Worm (Caenorhabditis elegans): Measurements from ENCODE around the gene C04E7.5.

The C04E7.5 gene

DNA sequence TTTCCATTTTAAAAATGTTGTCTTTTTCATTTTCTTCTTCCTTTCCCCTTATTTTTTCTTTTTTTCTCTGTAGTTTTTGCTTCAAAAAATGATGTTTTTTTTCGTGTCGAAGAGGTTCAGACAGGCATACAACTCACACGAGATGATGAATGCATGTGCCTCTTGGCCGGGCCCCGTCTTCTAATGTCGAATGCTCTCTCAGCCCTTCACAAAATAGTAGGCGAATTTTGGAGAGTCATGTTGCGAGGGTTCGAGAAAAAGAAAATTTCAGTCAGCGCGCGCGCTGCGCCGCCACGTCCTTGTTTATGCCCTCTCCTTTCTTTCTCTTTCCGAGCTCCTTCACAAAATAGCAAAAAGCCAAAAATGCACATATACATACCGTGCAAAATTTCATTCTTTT is 36.6 kb upstream of the C04E7.5 start:
- TF ChIP-seq lsy-2 (tag; optimal IDR thresholded peaks at IDR 0.05) (no peak), flh-1 (GFP tag; optimal IDR thresholded peaks at IDR 0.05) (no peak), unc-120 (tag; optimal IDR thresholded peaks at IDR 0.05; ENCODE audit: poor library complexity, severe bottlenecking) (peak; percentile 36), nhr-28 (tag; optimal IDR thresholded peaks at IDR 0.05) (no peak), ces-1 (GFP tag; optimal IDR thresholded peaks at IDR 0.05) (peak; percentile 26), ceh-83 (GFP tag; optimal IDR thresholded peaks at IDR 0.05) (no peak), drap-1 (GFP tag; optimal IDR thresholded peaks at IDR 0.05) (no peak), zip-8 (tag; optimal IDR thresholded peaks at IDR 0.05) (no peak), ceh-43 (GFP tag; optimal IDR thresholded peaks at IDR 0.05) (no peak), ceh-39 (tag; optimal IDR thresholded peaks at IDR 0.05) (no peak), nhr-76 (tag; optimal IDR thresholded peaks at IDR 0.05) (no peak)

DNA sequence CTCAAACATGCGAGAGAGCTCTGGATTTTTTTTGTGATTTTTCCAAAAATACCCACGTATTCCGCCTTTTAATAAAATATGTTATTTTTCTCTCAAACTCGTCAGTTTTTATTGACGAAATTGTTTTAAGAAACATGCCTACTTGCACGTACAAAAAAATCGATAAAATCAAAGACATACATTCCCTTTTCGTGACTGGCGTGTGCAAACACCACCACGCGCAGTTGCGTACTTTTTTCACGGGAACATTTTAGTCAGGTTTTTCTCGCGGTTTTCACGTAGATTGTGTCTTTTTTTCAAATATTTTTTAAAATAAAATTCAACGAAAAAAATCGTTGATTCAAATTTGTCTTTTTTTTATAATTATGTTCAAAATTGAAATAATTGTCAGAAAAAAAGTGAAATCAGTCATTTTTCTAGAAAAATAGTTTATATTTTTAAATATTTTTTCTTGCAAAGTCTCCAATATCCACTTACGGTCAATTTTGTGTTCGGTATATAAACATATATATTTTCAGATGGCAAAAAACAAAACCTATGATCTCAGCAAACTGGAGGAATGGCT is 34.9 kb upstream of the C04E7.5 start, which contains the start of gene M02E1.1:
Gene M02E1.1 (plus strand): TSS at position 515 of the 565 bp plus-strand sequence.
- TF ChIP-seq nhr-237 (tag; optimal IDR thresholded peaks at IDR 0.05) (peak; percentile 31), bed-3 (GFP tag; optimal IDR thresholded peaks at IDR 0.05) (no peak), sptf-1 (tag; optimal IDR thresholded peaks at IDR 0.05) (peak; percentile 33), ceh-83 (GFP tag; optimal IDR thresholded peaks at IDR 0.05) (peak; percentile 36), unc-39 (tag; optimal IDR thresholded peaks at IDR 0.05) (no peak), ham-2 (GFP tag; optimal IDR thresholded peaks at IDR 0.05) (no peak), elt-1 (tag; optimal IDR thresholded peaks at IDR 0.05; ENCODE audit: borderline replicate concordance, insufficient read depth) (no peak), ceh-39 (tag; optimal IDR thresholded peaks at IDR 0.05) (peak; percentile 21), mep-1 (tag; optimal IDR thresholded peaks at IDR 0.05) (peak; percentile 69), unc-120 (tag; optimal IDR thresholded peaks at IDR 0.05; ENCODE audit: poor library complexity, severe bottlenecking) (peak; percentile 16)

DNA sequence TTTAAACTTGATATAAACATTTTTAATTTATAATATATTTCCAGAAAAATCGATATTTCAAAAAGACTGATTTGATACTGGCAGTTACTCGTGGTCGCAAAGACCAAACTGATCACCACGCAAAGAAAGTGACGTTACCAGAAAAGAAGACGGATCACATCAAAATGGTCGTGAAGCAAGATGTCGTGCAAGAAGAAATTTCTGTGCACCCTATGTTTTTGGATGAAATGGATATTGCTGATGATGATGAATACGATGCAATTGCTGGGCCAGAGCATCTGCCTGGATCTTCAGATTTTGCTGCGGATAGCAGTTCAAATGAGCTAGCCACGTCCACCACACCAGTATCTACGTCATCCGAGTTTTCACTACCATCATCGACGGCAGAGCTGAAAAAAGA is 31.8 kb upstream of the C04E7.5 start:
- TF ChIP-seq ztf-11 (tag; optimal IDR thresholded peaks at IDR 0.05) (no peak), mab-5 (tag; optimal IDR thresholded peaks at IDR 0.05) (no peak), unc-39 (tag; optimal IDR thresholded peaks at IDR 0.05) (no peak), nhr-76 (tag; optimal IDR thresholded peaks at IDR 0.05) (no peak), M03D4.4 (tag; optimal IDR thresholded peaks at IDR 0.05) (no peak), ceh-39 (tag; optimal IDR thresholded peaks at IDR 0.05) (no peak), nhr-28 (tag; optimal IDR thresholded peaks at IDR 0.05) (no peak), unc-120 (tag; optimal IDR thresholded peaks at IDR 0.05; ENCODE audit: poor library complexity, severe bottlenecking) (no peak), bed-3 (GFP tag; optimal IDR thresholded peaks at IDR 0.05) (no peak), pha-4 (tag; optimal IDR thresholded peaks at IDR 0.05) (no peak), flh-1 (GFP tag; optimal IDR thresholded peaks at IDR 0.05) (no peak), nhr-12 (tag; optimal IDR thresholded peaks at IDR 0.05) (no peak), ceh-43 (GFP tag; optimal IDR thresholded peaks at IDR 0.05) (no peak), nhr-2 (tag; optimal IDR thresholded peaks at IDR 0.05) (no peak), blmp-1 (tag; optimal IDR thresholded peaks at IDR 0.05) (no peak), ham-2 (GFP tag; optimal IDR thresholded peaks at IDR 0.05) (no peak)

DNA sequence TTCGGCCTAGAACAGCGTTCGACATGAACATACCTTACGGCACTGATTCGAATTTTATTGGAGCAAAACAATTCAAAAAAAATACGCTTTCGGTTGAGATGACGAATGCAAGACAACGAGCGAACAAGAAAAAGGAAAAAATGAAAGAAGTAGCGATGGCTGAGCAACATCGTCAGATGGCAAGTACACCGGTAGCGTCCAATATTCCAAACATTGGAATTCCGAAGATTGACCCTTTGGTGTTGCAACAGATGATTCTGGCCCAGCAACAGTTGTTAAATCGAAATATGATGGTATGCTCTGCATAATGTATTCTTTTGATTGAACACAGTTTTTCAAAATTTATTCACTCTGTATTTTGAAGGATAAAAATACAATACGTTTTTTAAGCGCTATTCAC is 27.9 kb upstream of the C04E7.5 start:
- TF ChIP-seq nhr-237 (tag; optimal IDR thresholded peaks at IDR 0.05) (no peak), cnd-1 (tag; optimal IDR thresholded peaks at IDR 0.05) (no peak), ceh-39 (tag; optimal IDR thresholded peaks at IDR 0.05) (no peak), lin-13 (tag; optimal IDR thresholded peaks at IDR 0.05) (no peak), mab-5 (tag; optimal IDR thresholded peaks at IDR 0.05) (no peak), ceh-43 (GFP tag; optimal IDR thresholded peaks at IDR 0.05) (no peak), zip-8 (tag; optimal IDR thresholded peaks at IDR 0.05) (no peak), nhr-76 (tag; optimal IDR thresholded peaks at IDR 0.05) (no peak), mep-1 (tag; optimal IDR thresholded peaks at IDR 0.05) (no peak), unc-62 (GFP tag; optimal IDR thresholded peaks at IDR 0.05) (no peak), unc-120 (tag; optimal IDR thresholded peaks at IDR 0.05; ENCODE audit: poor library complexity, severe bottlenecking) (no peak), ces-1 (GFP tag; optimal IDR thresholded peaks at IDR 0.05) (no peak), ceh-83 (GFP tag; optimal IDR thresholded peaks at IDR 0.05) (no peak), tbx-8 (GFP tag; optimal IDR thresholded peaks at IDR 0.05) (no peak), bed-3 (GFP tag; optimal IDR thresholded peaks at IDR 0.05) (no peak), M03D4.4 (tag; optimal IDR thresholded peaks at IDR 0.05) (no peak), flh-1 (GFP tag; optimal IDR thresholded peaks at IDR 0.05) (no peak), lin-32 (GFP tag; optimal IDR thresholded peaks at IDR 0.05) (no peak), pha-4 (tag; optimal IDR thresholded peaks at IDR 0.05) (no peak), nhr-28 (tag; optimal IDR thresholded peaks at IDR 0.05) (no peak)

DNA sequence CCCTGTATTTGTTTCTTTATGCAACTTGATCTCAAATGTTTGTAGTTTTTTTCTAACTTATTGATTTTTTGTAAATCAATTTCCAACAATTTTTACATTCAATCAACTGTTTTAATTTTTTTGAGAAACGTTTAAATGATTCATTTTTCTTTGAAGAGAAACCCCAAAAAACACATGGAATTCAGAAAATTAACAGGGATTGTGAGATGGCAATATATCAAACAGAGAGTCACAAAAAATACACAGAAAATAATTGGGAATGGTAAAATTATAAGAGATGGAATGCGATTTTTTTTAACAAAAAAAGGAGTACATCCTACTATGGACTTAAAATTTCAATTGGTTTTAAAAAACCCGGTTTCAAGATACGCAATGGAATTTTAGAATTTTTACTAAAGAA is 26.1 kb upstream of the C04E7.5 start:
- no peak for TF ChIP-seq mab-5 (tag; optimal IDR thresholded peaks at IDR 0.05)
